Fruit fly (Drosophila melanogaster) ovary, adult (tissue): Measurements from ENCODE around the gene CG3386.
A peak's percentile ranks its signal among the peaks of the same experiment; 100 is the strongest.

ENCODE experiments used
- CG17801 ChIP-seq: fragments of 200-800 bp; optimal IDR thresholded peaks from 2 replicates; lab custom pipeline; 2019; ENCODE audit warnings: missing biosample characterization, mild to moderate bottlenecking, missing genetic modification characterization, moderate library complexity; ENCODE audit not compliant: partially characterized antibody

Gene CG3386

dm6 chr3L:640324-640974, 41.8 kb downstream of the CG3386 start:
- TF ChIP-seq CG17801 (GFP tag; lab: Kevin White, UChicago), result peak; percentile 88

dm6 chr3L:639460-640103, 42.7 kb downstream of the CG3386 start:
- no peak for TF ChIP-seq CG17801 (GFP tag; lab: Kevin White, UChicago)

- TF ChIP-seq CG17801 (GFP tag; lab: Kevin White, UChicago), result no peak
Measured at dm6 chr3L:638757-639353, 43.4 kb downstream of the CG3386 start.

- no peak for TF ChIP-seq CG17801 (GFP tag; lab: Kevin White, UChicago)
Measured at dm6 chr3L:638031-638414, 44.2 kb downstream of the CG3386 start.

dm6 chr3L:637329-638030, 44.8 kb downstream of the CG3386 start:
- TF ChIP-seq CG17801 (GFP tag; lab: Kevin White, UChicago), result no peak

dm6 chr3L:636434-636833, 45.8 kb downstream of the CG3386 start:
- TF ChIP-seq CG17801 (GFP tag; lab: Kevin White, UChicago), result no peak

- no peak for TF ChIP-seq CG17801 (GFP tag; lab: Kevin White, UChicago)
Measured at dm6 chr3L:635529-635928, 46.7 kb downstream of the CG3386 start.

dm6 chr3L:635016-635363, 47.3 kb downstream of the CG3386 start:
- no peak for TF ChIP-seq CG17801 (GFP tag; lab: Kevin White, UChicago)

- TF ChIP-seq CG17801 (GFP tag; lab: Kevin White, UChicago), result no peak
Measured at dm6 chr3L:634319-635015, 47.8 kb downstream of the CG3386 start.

- no peak for TF ChIP-seq CG17801 (GFP tag; lab: Kevin White, UChicago)
Measured at dm6 chr3L:633272-634254, 48.7 kb downstream of the CG3386 start.

dm6 chr3L:632058-632457, 50.2 kb downstream of the CG3386 start:
- TF ChIP-seq CG17801 (GFP tag; lab: Kevin White, UChicago), result no peak

- no peak for TF ChIP-seq CG17801 (GFP tag; lab: Kevin White, UChicago)
Measured at dm6 chr3L:630666-631065, 51.6 kb downstream of the CG3386 start.
